Worm (Caenorhabditis elegans) whole organism, L2 larva: ENCODE results near the gene F58E6.6.

Experiments used
- ZK546.5 ChIP-seq: sonication (generic microtip); optimal IDR thresholded peaks from 2 replicates; lab custom pipeline; 2017; ENCODE audit warnings: missing biosample characterization, missing genetic modification characterization
- alr-1 ChIP-seq: fragments of 150-350 bp; optimal IDR thresholded peaks from 2 replicates; lab custom pipeline; 2014; ENCODE audit warnings: missing biosample characterization, missing genetic modification characterization
- aly-2 ChIP-seq: fragments of 150-350 bp; optimal IDR thresholded peaks from 2 replicates; lab custom pipeline; 2014; ENCODE audit warnings: missing biosample characterization, missing genetic modification characterization
- ama-1 ChIP-seq: fragments of 150-350 bp; optimal IDR thresholded peaks from 2 replicates; lab custom pipeline; 2018; ENCODE audit warnings: inconsistent platforms
- blmp-1 ChIP-seq: sonication (generic microtip); optimal IDR thresholded peaks from 2 replicates; lab custom pipeline; 2017; ENCODE audit warnings: missing genetic modification characterization, mild to moderate bottlenecking, missing compliant biosample characterization, antibody characterized with exemption, moderate library complexity; ENCODE audit not compliant: insufficient read depth
- ceh-16 ChIP-seq: fragments of 150-350 bp; optimal IDR thresholded peaks from 2 replicates; lab custom pipeline; 2014; ENCODE audit warnings: missing biosample characterization, missing genetic modification characterization
- ceh-82 ChIP-seq: fragments of 150-350 bp; optimal IDR thresholded peaks from 2 replicates; lab custom pipeline; 2014; ENCODE audit warnings: missing biosample characterization, missing genetic modification characterization
- crh-2 ChIP-seq: sonication (generic microtip); optimal IDR thresholded peaks from 2 replicates; lab custom pipeline; 2017; ENCODE audit warnings: missing biosample characterization, missing genetic modification characterization
- dmd-4 ChIP-seq: sonication (generic microtip); optimal IDR thresholded peaks from 2 replicates; lab custom pipeline; 2017; ENCODE audit warnings: missing biosample characterization, missing genetic modification characterization
- elt-1 ChIP-seq: fragments of 150-350 bp; optimal IDR thresholded peaks from 2 replicates; lab custom pipeline; 2014; ENCODE audit warnings: missing biosample characterization, missing genetic modification characterization
- fos-1 ChIP-seq: fragments of 150-350 bp; optimal IDR thresholded peaks from 2 replicates; lab custom pipeline; 2014; ENCODE audit warnings: missing biosample characterization, missing genetic modification characterization
- gmeb-1 ChIP-seq: fragments of 150-350 bp; optimal IDR thresholded peaks from 2 replicates; lab custom pipeline; 2014; ENCODE audit warnings: missing biosample characterization, missing genetic modification characterization
- lin-11 ChIP-seq: fragments of 150-350 bp; sonication (generic microtip); optimal IDR thresholded peaks from 2 replicates; lab custom pipeline; 2014; ENCODE audit warnings: missing biosample characterization, missing genetic modification characterization, inconsistent platforms, mixed read lengths
- lin-13 ChIP-seq: fragments of 150-350 bp; optimal IDR thresholded peaks from 2 replicates; lab custom pipeline; 2014; ENCODE audit warnings: missing biosample characterization, missing genetic modification reagents, missing genetic modification characterization
- lin-39 ChIP-seq: fragments of 150-350 bp; optimal IDR thresholded peaks from 2 replicates; lab custom pipeline; 2014; ENCODE audit warnings: missing biosample characterization, missing genetic modification reagents, missing genetic modification characterization
- mab-5 ChIP-seq: fragments of 150-350 bp; optimal IDR thresholded peaks from 2 replicates; lab custom pipeline; 2014; ENCODE audit warnings: missing biosample characterization, missing genetic modification characterization
- mbf-1 ChIP-seq: sonication (generic microtip); optimal IDR thresholded peaks from 2 replicates; lab custom pipeline; 2017; ENCODE audit warnings: missing biosample characterization, missing genetic modification characterization
- nhr-12 ChIP-seq: fragments of 150-350 bp; optimal IDR thresholded peaks from 2 replicates; lab custom pipeline; 2014; ENCODE audit warnings: missing biosample characterization, missing genetic modification characterization
- nhr-129 ChIP-seq: fragments of 150-350 bp; optimal IDR thresholded peaks from 2 replicates; lab custom pipeline; 2014; ENCODE audit warnings: missing biosample characterization, missing genetic modification characterization
- nhr-21 ChIP-seq: fragments of 150-350 bp; optimal IDR thresholded peaks from 2 replicates; lab custom pipeline; 2014; ENCODE audit warnings: missing biosample characterization, missing genetic modification characterization
- nhr-23 ChIP-seq: fragments of 150-350 bp; optimal IDR thresholded peaks from 2 replicates; lab custom pipeline; 2014; ENCODE audit warnings: missing biosample characterization, missing genetic modification reagents, missing genetic modification characterization
- nhr-237 ChIP-seq: fragments of 150-350 bp; optimal IDR thresholded peaks from 2 replicates; lab custom pipeline; 2014; ENCODE audit warnings: missing biosample characterization, missing genetic modification characterization
- nhr-25 ChIP-seq: fragments of 150-350 bp; sonication (generic microtip); optimal IDR thresholded peaks from 3 replicates; lab custom pipeline; 2014; ENCODE audit warnings: missing biosample characterization, missing genetic modification characterization
- nhr-6 ChIP-seq: fragments of 150-350 bp; optimal IDR thresholded peaks from 2 replicates; lab custom pipeline; 2014; ENCODE audit warnings: missing biosample characterization, missing genetic modification characterization
- nhr-77 ChIP-seq: fragments of 150-350 bp; optimal IDR thresholded peaks from 2 replicates; lab custom pipeline; 2014; ENCODE audit warnings: missing biosample characterization, missing genetic modification characterization
- peb-1 ChIP-seq: fragments of 150-350 bp; optimal IDR thresholded peaks from 2 replicates; lab custom pipeline; 2014; ENCODE audit warnings: missing biosample characterization, missing genetic modification characterization
- sem-4 ChIP-seq: fragments of 150-350 bp; optimal IDR thresholded peaks from 2 replicates; lab custom pipeline; 2014; ENCODE audit warnings: missing biosample characterization, missing genetic modification reagents, missing genetic modification characterization
- sma-3 ChIP-seq: sonication (generic microtip); optimal IDR thresholded peaks from 2 replicates; lab custom pipeline; 2016; ENCODE audit warnings: missing genetic modification reagents, missing genetic modification characterization, missing compliant biosample characterization
- sma-9 ChIP-seq, 2 experiments: fragments of 150-350 bp in 1 of 2; sonication (generic microtip) in 1 of 2; optimal IDR thresholded peaks; 2 replicates each; lab custom pipeline; 2014 to 2016; ENCODE audit warnings: missing genetic modification characterization in 2 of 2, mild to moderate bottlenecking in 1 of 2, missing biosample characterization in 1 of 2, missing compliant biosample characterization in 1 of 2, missing genetic modification reagents in 1 of 2, moderate library complexity in 1 of 2
- unc-39 ChIP-seq: fragments of 150-350 bp; optimal IDR thresholded peaks from 2 replicates; lab custom pipeline; 2014; ENCODE audit warnings: missing biosample characterization, missing genetic modification characterization
- unc-55 ChIP-seq: fragments of 150-350 bp; sonication (generic microtip); optimal IDR thresholded peaks from 3 replicates; lab custom pipeline; 2014; ENCODE audit warnings: missing biosample characterization, missing genetic modification reagents, missing genetic modification characterization
- zag-1 ChIP-seq: fragments of 150-350 bp; optimal IDR thresholded peaks from 2 replicates; lab custom pipeline; 2014; ENCODE audit warnings: missing biosample characterization, missing genetic modification characterization
- ztf-1 ChIP-seq: fragments of 200-800 bp; sonication (Bioruptor generic); conservative IDR thresholded peaks from 2 replicates; pipeline ENCODE4 v1.3.6; 2022; ENCODE audit warnings: missing genetic modification characterization, missing compliant biosample characterization
- ztf-11 ChIP-seq: sonication (generic microtip); optimal IDR thresholded peaks from 2 replicates; lab custom pipeline; 2017; ENCODE audit warnings: missing biosample characterization, missing genetic modification characterization
- ztf-4 ChIP-seq: fragments of 150-350 bp; optimal IDR thresholded peaks from 2 replicates; lab custom pipeline; 2014; ENCODE audit warnings: missing biosample characterization, missing genetic modification characterization

Gene F58E6.6

ce11 chrV:9753554-9753953 is 736 bp upstream of the F58E6.6 start:
- TF ChIP-seq nhr-6 (tag; lab: Kevin White, UChicago), result no peak
- no peak for TF ChIP-seq lin-13 (GFP tag; lab: Kevin White, UChicago)
- no peak for TF ChIP-seq ama-1 (lab: Kevin White, UChicago)
- TF ChIP-seq nhr-77 (tag; lab: Kevin White, UChicago), result no peak
- no peak for TF ChIP-seq mbf-1
- TF ChIP-seq gmeb-1 (tag; lab: Kevin White, UChicago), result no peak
- TF ChIP-seq nhr-129 (tag; lab: Kevin White, UChicago), result no peak
- no peak for TF ChIP-seq elt-1 (tag; lab: Kevin White, UChicago)
- TF ChIP-seq nhr-25 (tag; lab: Kevin White, UChicago), result no peak
- no peak for TF ChIP-seq nhr-12 (tag; lab: Kevin White, UChicago)

- TF ChIP-seq nhr-6 (tag; lab: Kevin White, UChicago) (no peak), fos-1 (tag; lab: Kevin White, UChicago) (no peak), mab-5 (tag; lab: Kevin White, UChicago) (no peak), ama-1 (lab: Kevin White, UChicago) (no peak), nhr-23 (tag; lab: Kevin White, UChicago) (no peak), ztf-11 (tag; lab: Kevin White, UChicago) (no peak)
Observed at ce11 chrV:9750308-9750707, 2.5 kb downstream of the F58E6.6 start, which contains the start of gene F58E6.4. TSS of gene F58E6.4 (minus strand) at chrV:9750408.

- no peak for TF ChIP-seq ceh-16 (tag; lab: Kevin White, UChicago)
- TF ChIP-seq ZK546.5 (tag; lab: Kevin White, UChicago), result no peak
- TF ChIP-seq mbf-1, result no peak
- TF ChIP-seq elt-1 (tag; lab: Kevin White, UChicago), result no peak
- TF ChIP-seq ztf-11 (tag; lab: Kevin White, UChicago), result no peak
- TF ChIP-seq sma-3 (GFP tag; lab: Kevin White, UChicago), result no peak
- TF ChIP-seq aly-2 (tag; lab: Kevin White, UChicago), result no peak
- TF ChIP-seq nhr-77 (tag; lab: Kevin White, UChicago), result no peak
- TF ChIP-seq unc-39 (tag; lab: Kevin White, UChicago), result no peak
- no peak for TF ChIP-seq ztf-1 (GFP tag; lab: Robert Waterston, UW)
- no peak for TF ChIP-seq unc-55 (GFP tag; lab: Kevin White, UChicago)
Observed at ce11 chrV:9744934-9745333, 7.9 kb downstream of the F58E6.6 start, which contains the start of gene F58E6.13. TSS of gene F58E6.13 (plus strand) at chrV:9745234.

ce11 chrV:9740858-9741257 is 12.0 kb downstream of the F58E6.6 start, which contains the start of gene sta-2:
TSS of gene sta-2 (plus strand) at chrV:9741206.
- no peak for TF ChIP-seq ZK546.5 (tag; lab: Kevin White, UChicago)
- TF ChIP-seq crh-2 (tag; lab: Kevin White, UChicago), result peak; percentile 22
- TF ChIP-seq sma-3 (GFP tag; lab: Kevin White, UChicago), result peak; percentile 72
- TF ChIP-seq lin-13 (GFP tag; lab: Kevin White, UChicago), result no peak
- TF ChIP-seq lin-39 (tag; lab: Kevin White, UChicago), result no peak
- peak; percentile 36 for TF ChIP-seq ztf-4 (tag; lab: Kevin White, UChicago)
- TF ChIP-seq unc-55 (GFP tag; lab: Kevin White, UChicago), result no peak
- no peak for TF ChIP-seq zag-1 (tag; lab: Kevin White, UChicago)
- peak; percentile 3 for TF ChIP-seq nhr-6 (tag; lab: Kevin White, UChicago)
- TF ChIP-seq nhr-25 (tag; lab: Kevin White, UChicago), result peak; percentile 81
- peak; percentile 42 for TF ChIP-seq gmeb-1 (tag; lab: Kevin White, UChicago)
- peak; percentile 80 for TF ChIP-seq blmp-1
- TF ChIP-seq sem-4 (tag; lab: Kevin White, UChicago), result peak; percentile 6
- TF ChIP-seq sma-9 (GFP tag; optimal IDR thresholded peaks at IDR 0.05; lab: Kevin White, UChicago), result peak; percentile 16
- no peak for TF ChIP-seq sma-9 (tag; optimal IDR thresholded peaks at IDR 0.05; lab: Kevin White, UChicago)
- TF ChIP-seq peb-1 (tag; lab: Kevin White, UChicago), result no peak
- peak; percentile 39 for TF ChIP-seq nhr-129 (tag; lab: Kevin White, UChicago)
- peak; percentile 83 for TF ChIP-seq fos-1 (tag; lab: Kevin White, UChicago)

- TF ChIP-seq dmd-4 (tag; lab: Kevin White, UChicago), result no peak
- no peak for TF ChIP-seq nhr-237
- TF ChIP-seq fos-1 (tag; lab: Kevin White, UChicago), result no peak
- no peak for TF ChIP-seq mab-5 (tag; lab: Kevin White, UChicago)
- no peak for TF ChIP-seq lin-39 (tag; lab: Kevin White, UChicago)
- TF ChIP-seq nhr-129 (tag; lab: Kevin White, UChicago), result no peak
- TF ChIP-seq nhr-23 (tag; lab: Kevin White, UChicago), result no peak
- TF ChIP-seq nhr-21 (tag; lab: Kevin White, UChicago), result no peak
- no peak for TF ChIP-seq ztf-11 (tag; lab: Kevin White, UChicago)
- TF ChIP-seq ceh-82 (tag; lab: Kevin White, UChicago), result no peak
- TF ChIP-seq blmp-1, result no peak
- no peak for TF ChIP-seq alr-1 (tag; lab: Kevin White, UChicago)
- TF ChIP-seq ztf-1 (GFP tag; lab: Robert Waterston, UW), result no peak
- TF ChIP-seq ama-1 (lab: Kevin White, UChicago), result no peak
- no peak for TF ChIP-seq lin-11 (tag; lab: Kevin White, UChicago)
- TF ChIP-seq zag-1 (tag; lab: Kevin White, UChicago), result no peak
- TF ChIP-seq sem-4 (tag; lab: Kevin White, UChicago), result no peak
- TF ChIP-seq, all 48 proteins: peak for 0
Observed at ce11 chrV:9739402-9739801, 13.4 kb downstream of the F58E6.6 start, which contains the start of gene marc-1. TSS of gene marc-1 (plus strand) at chrV:9739702.
